Worm (Caenorhabditis elegans): ENCODE measurements around the gene F52E1.14.

F52E1.14 gene

ce11 chrV:8434400-8434827 lies 50.7 kb downstream of the F52E1.14 start (continued):
- TF ChIP-seq lin-35 (GFP tag; optimal IDR thresholded peaks at IDR 0.05): peak in 1 of 2 experiments; percentile 36
- no peak for TF ChIP-seq mdl-1 (tag; optimal IDR thresholded peaks at IDR 0.05)
- TF ChIP-seq dpl-1 (GFP tag; optimal IDR thresholded peaks at IDR 0.05): no peak
- no peak for TF ChIP-seq nhr-237 (tag; optimal IDR thresholded peaks at IDR 0.05)
- no peak for TF ChIP-seq mab-9 (GFP tag; IDR thresholded peaks at IDR 0.05)
- TF ChIP-seq ceh-88 (GFP tag; IDR thresholded peaks at IDR 0.05): no peak
- no peak for TF ChIP-seq ceh-90 (tag; optimal IDR thresholded peaks at IDR 0.05)
- peak in 1 of 6 experiments; percentile 41 for TF ChIP-seq elt-3 (tag; optimal IDR thresholded peaks at IDR 0.05)
- TF ChIP-seq lin-14 (GFP tag; optimal IDR thresholded peaks at IDR 0.05): peak; percentile 78
- peak; percentile 32 for TF ChIP-seq nhr-20 (tag; optimal IDR thresholded peaks at IDR 0.05)
- TF ChIP-seq pax-3 (tag; optimal IDR thresholded peaks at IDR 0.05): no peak
- no peak for TF ChIP-seq ama-1 (optimal IDR thresholded peaks at IDR 0.05)
- TF ChIP-seq lin-13 (GFP tag; optimal IDR thresholded peaks at IDR 0.05): no peak
- TF ChIP-seq unc-30 (tag; optimal IDR thresholded peaks at IDR 0.05): no peak
- no peak for TF ChIP-seq rnt-1 (tag; optimal IDR thresholded peaks at IDR 0.05)
- peak; percentile 66 for TF ChIP-seq elt-2 (tag; optimal IDR thresholded peaks at IDR 0.05)
- no peak for TF ChIP-seq jun-1 (tag; optimal IDR thresholded peaks at IDR 0.05)
- no peak for TF ChIP-seq mef-2 (tag; optimal IDR thresholded peaks at IDR 0.05)
- no peak for TF ChIP-seq ceh-63 (GFP tag; optimal IDR thresholded peaks at IDR 0.05)
- TF ChIP-seq dsc-1 (tag; optimal IDR thresholded peaks at IDR 0.05): no peak
- TF ChIP-seq nhr-19 (GFP tag; conservative IDR thresholded peaks at IDR 0.05): no peak
- TF ChIP-seq snu-23 (GFP tag; optimal IDR thresholded peaks at IDR 0.05): peak; percentile 26
- TF ChIP-seq ceh-82 (tag; optimal IDR thresholded peaks at IDR 0.05): no peak
- TF ChIP-seq C16A3.4 (tag; optimal IDR thresholded peaks at IDR 0.05): no peak
- peak; percentile 20 for TF ChIP-seq nhr-71 (tag; optimal IDR thresholded peaks at IDR 0.05)
- TF ChIP-seq Y116A8C.19 (tag; optimal IDR thresholded peaks at IDR 0.05; ENCODE audit: borderline replicate concordance): no peak
- TF ChIP-seq aha-1 (tag; optimal IDR thresholded peaks at IDR 0.05): no peak
- TF ChIP-seq zip-4 (GFP tag; optimal IDR thresholded peaks at IDR 0.05): no peak
- TF ChIP-seq nhr-28 (tag; optimal IDR thresholded peaks at IDR 0.05): no peak
- no peak for TF ChIP-seq fos-1 (tag; optimal IDR thresholded peaks at IDR 0.05)
- TF ChIP-seq egl-27 (tag; optimal IDR thresholded peaks at IDR 0.05): no peak
- TF ChIP-seq sptf-1 (tag; optimal IDR thresholded peaks at IDR 0.05): no peak
- TF ChIP-seq grh-1 (GFP tag; IDR thresholded peaks at IDR 0.05): no peak
- TF ChIP-seq hlh-4 (tag; optimal IDR thresholded peaks at IDR 0.05): no peak
- no peak for TF ChIP-seq tbx-2 (tag; optimal IDR thresholded peaks at IDR 0.05)
- TF ChIP-seq mep-1 (tag; optimal IDR thresholded peaks at IDR 0.05): peak; percentile 42
- TF ChIP-seq unc-98 (GFP tag; IDR thresholded peaks at IDR 0.05): no peak
- no peak for TF ChIP-seq fkh-8 (tag; optimal IDR thresholded peaks at IDR 0.05)
- TF ChIP-seq aly-2 (tag; optimal IDR thresholded peaks at IDR 0.05): no peak
- no peak for TF ChIP-seq xbp-1 (tag; optimal IDR thresholded peaks at IDR 0.05)
- TF ChIP-seq snpc-4 (tag; optimal IDR thresholded peaks at IDR 0.05): no peak
- no peak for TF ChIP-seq nhr-76 (tag; optimal IDR thresholded peaks at IDR 0.05)
- no peak for TF ChIP-seq irx-1 (tag; optimal IDR thresholded peaks at IDR 0.05)
- TF ChIP-seq ceh-8 (GFP tag; optimal IDR thresholded peaks at IDR 0.05): no peak
- TF ChIP-seq nhr-77 (tag; optimal IDR thresholded peaks at IDR 0.05): no peak
- TF ChIP-seq vab-15 (tag; optimal IDR thresholded peaks at IDR 0.05): no peak
- no peak for TF ChIP-seq fkh-4 (tag; optimal IDR thresholded peaks at IDR 0.05; ENCODE audit: borderline replicate concordance)
- no peak for TF ChIP-seq lir-3 (tag; optimal IDR thresholded peaks at IDR 0.05; ENCODE audit: poor library complexity)
- TF ChIP-seq nhr-84 (tag; optimal IDR thresholded peaks at IDR 0.05): no peak
- no peak for TF ChIP-seq C04F5.9 (tag; optimal IDR thresholded peaks at IDR 0.05)
- no peak for TF ChIP-seq tlp-1 (tag; optimal IDR thresholded peaks at IDR 0.05)
- no peak for TF ChIP-seq nhr-12 (tag; optimal IDR thresholded peaks at IDR 0.05)
- no peak for TF ChIP-seq egl-13 (tag; optimal IDR thresholded peaks at IDR 0.05)
- TF ChIP-seq fkh-10 (GFP tag; optimal IDR thresholded peaks at IDR 0.05): no peak
